Fruit fly (Drosophila melanogaster) whole organism, embryonic: ENCODE data around the gene RpS9.

Experiments
- Asciz ChIP-seq: fragments of 200-800 bp; sonication (Bioruptor generic); optimal IDR thresholded peaks from 2 replicates; lab custom pipeline; 2017; ENCODE audit warnings: missing biosample characterization, mild to moderate bottlenecking, missing genetic modification characterization, missing genetic modification reagents
- B-H2 ChIP-seq: fragments of 200-800 bp; sonication (Bioruptor generic); optimal IDR thresholded peaks from 2 replicates; lab custom pipeline; 2018; ENCODE audit warnings: missing biosample characterization, mild to moderate bottlenecking, missing genetic modification characterization
- CG10431 ChIP-seq: fragments of 200-800 bp; sonication (Bioruptor generic); optimal IDR thresholded peaks from 3 replicates; lab custom pipeline; 2018; ENCODE audit warnings: missing biosample characterization, mild to moderate bottlenecking, missing genetic modification characterization
- CG10979 ChIP-seq: fragments of 200-800 bp; sonication (Bioruptor generic); optimal IDR thresholded peaks from 2 replicates; lab custom pipeline; 2018; ENCODE audit warnings: missing biosample characterization, mild to moderate bottlenecking, missing genetic modification characterization, moderate library complexity
- CG11247 ChIP-seq: fragments of 200-800 bp; sonication (Bioruptor generic); IDR thresholded peaks from 2 replicates; pipeline ENCODE4 v1.3.6; 2022; ENCODE audit warnings: missing biosample characterization, missing genetic modification characterization
- CG11723 ChIP-seq: fragments of 200-800 bp; sonication (Bioruptor generic); optimal IDR thresholded peaks from 2 replicates; lab custom pipeline; 2017; ENCODE audit warnings: missing biosample characterization, mild to moderate bottlenecking, missing genetic modification characterization
- CG14014 ChIP-seq: fragments of 200-800 bp; sonication (Bioruptor generic); IDR thresholded peaks from 2 replicates; pipeline ENCODE4 v1.3.6; 2022; ENCODE audit warnings: missing biosample characterization, missing genetic modification characterization
- CG14860 ChIP-seq: fragments of 200-800 bp; sonication (Bioruptor generic); IDR thresholded peaks from 3 replicates; pipeline ENCODE4 v1.3.6; 2022; ENCODE audit warnings: missing biosample characterization, missing genetic modification characterization; ENCODE audit not compliant: partially characterized antibody
- CG15269 ChIP-seq: fragments of 200-800 bp; sonication (Bioruptor generic); optimal IDR thresholded peaks from 2 replicates; lab custom pipeline; 2018; ENCODE audit warnings: missing biosample characterization, mild to moderate bottlenecking, missing genetic modification characterization, moderate library complexity
- CG15696 ChIP-seq: fragments of 200-800 bp; sonication (Bioruptor generic); optimal IDR thresholded peaks from 2 replicates; lab custom pipeline; 2019; ENCODE audit warnings: missing biosample characterization, mild to moderate bottlenecking, missing genetic modification characterization, moderate library complexity
- CG17361 ChIP-seq: fragments of 200-800 bp; sonication (Bioruptor generic); IDR thresholded peaks from 3 replicates; pipeline ENCODE4 v1.3.6; 2022; ENCODE audit warnings: missing biosample characterization, missing genetic modification characterization
- CG3163 ChIP-seq: fragments of 200-800 bp; sonication (Bioruptor generic); optimal IDR thresholded peaks from 3 replicates; lab custom pipeline; 2016; ENCODE audit warnings: missing biosample characterization, missing genetic modification characterization
- CG3407 ChIP-seq: fragments of 200-800 bp; sonication (Bioruptor generic); optimal IDR thresholded peaks from 2 replicates; lab custom pipeline; 2018; ENCODE audit warnings: missing biosample characterization, mild to moderate bottlenecking, missing genetic modification characterization
- CG4360 ChIP-seq: fragments of 200-800 bp; sonication (Bioruptor generic); IDR thresholded peaks from 2 replicates; pipeline ENCODE4 v1.3.6; 2022; ENCODE audit warnings: missing biosample characterization, missing genetic modification characterization
- CG4854 ChIP-seq: fragments of 200-800 bp; sonication (Bioruptor generic); optimal IDR thresholded peaks from 2 replicates; lab custom pipeline; 2016; ENCODE audit warnings: missing biosample characterization, missing genetic modification characterization, inconsistent platforms
- CG7786 ChIP-seq: fragments of 200-800 bp; sonication (Bioruptor generic); optimal IDR thresholded peaks from 2 replicates; lab custom pipeline; 2016; ENCODE audit warnings: missing biosample characterization, missing genetic modification characterization
- CG7987 ChIP-seq: fragments of 200-800 bp; sonication (Bioruptor generic); optimal IDR thresholded peaks from 2 replicates; lab custom pipeline; 2018; ENCODE audit warnings: missing biosample characterization, mild to moderate bottlenecking, missing genetic modification characterization, moderate library complexity
- CG8281 ChIP-seq: fragments of 200-800 bp; sonication (Bioruptor generic); optimal IDR thresholded peaks from 2 replicates; lab custom pipeline; 2018; ENCODE audit warnings: missing biosample characterization, mild to moderate bottlenecking, missing genetic modification characterization, moderate library complexity
- CG9797 ChIP-seq: fragments of 200-800 bp; sonication (Bioruptor generic); optimal IDR thresholded peaks from 3 replicates; lab custom pipeline; 2018; ENCODE audit warnings: missing biosample characterization, mild to moderate bottlenecking, missing genetic modification characterization
- Dp ChIP-seq: fragments of 200-800 bp; sonication (Bioruptor generic); optimal IDR thresholded peaks from 2 replicates; lab custom pipeline; 2018; ENCODE audit warnings: missing biosample characterization, mild to moderate bottlenecking, missing genetic modification characterization, moderate library complexity
- MBD-R2 ChIP-seq: fragments of 200-800 bp; sonication (Bioruptor generic); IDR thresholded peaks from 2 replicates; pipeline ENCODE4 v1.3.6; 2022; ENCODE audit warnings: missing biosample characterization, missing genetic modification characterization
- Max ChIP-seq: fragments of 200-800 bp; sonication (Bioruptor generic); optimal IDR thresholded peaks from 2 replicates; lab custom pipeline; 2016; ENCODE audit warnings: missing biosample characterization, mild to moderate bottlenecking, missing genetic modification characterization
- Med ChIP-seq: fragments of 200-800 bp; sonication (Bioruptor generic); peaks from one replicate; lab custom pipeline; 2016; ENCODE audit warnings: missing biosample characterization, missing genetic modification characterization, mild to moderate bottlenecking, inconsistent platforms, moderate library complexity
- Mes4 ChIP-seq: fragments of 200-800 bp; sonication (Bioruptor generic); optimal IDR thresholded peaks from 2 replicates; lab custom pipeline; 2016; ENCODE audit warnings: missing biosample characterization, missing genetic modification characterization
- Myb ChIP-seq: fragments of 200-800 bp; sonication (Bioruptor generic); optimal IDR thresholded peaks from 2 replicates; lab custom pipeline; 2016; ENCODE audit warnings: missing biosample characterization, missing genetic modification characterization
- NC2β ChIP-seq: fragments of 200-800 bp; sonication (Bioruptor generic); optimal IDR thresholded peaks from 2 replicates; lab custom pipeline; 2016; ENCODE audit warnings: missing biosample characterization, missing genetic modification characterization
- Oaz ChIP-seq: fragments of 200-800 bp; sonication (Bioruptor generic); IDR thresholded peaks from 2 replicates; pipeline ENCODE4 v1.3.6; 2022; ENCODE audit warnings: missing biosample characterization, missing genetic modification characterization
- Pdp1 ChIP-seq, 2 experiments: fragments of 200-800 bp; sonication (Bioruptor generic); optimal IDR thresholded peaks; 3 replicates each; lab custom pipeline; 2016; ENCODE audit warnings: missing biosample characterization in 2 of 2, missing genetic modification characterization in 2 of 2, mild to moderate bottlenecking in 1 of 2, moderate library complexity in 1 of 2
- Rfx ChIP-seq: fragments of 200-800 bp; sonication (Bioruptor generic); IDR thresholded peaks from 2 replicates; pipeline ENCODE4 v1.3.6; 2022; ENCODE audit warnings: missing biosample characterization, missing genetic modification characterization
- Usf ChIP-seq: fragments of 200-800 bp; sonication (Bioruptor generic); optimal IDR thresholded peaks from 2 replicates; lab custom pipeline; 2017; ENCODE audit warnings: missing genotype, missing biosample characterization, missing genetic modification characterization
- ab ChIP-seq: fragments of 200-800 bp; sonication (Bioruptor generic); optimal IDR thresholded peaks from 2 replicates; lab custom pipeline; 2016; ENCODE audit warnings: missing biosample characterization, missing genetic modification characterization
- abd-A ChIP-seq: fragments of 200-800 bp; sonication (Bioruptor generic); optimal IDR thresholded peaks from 3 replicates; lab custom pipeline; 2019; ENCODE audit warnings: missing biosample characterization, mild to moderate bottlenecking, missing genetic modification characterization, moderate library complexity
- cas ChIP-seq: fragments of 200-800 bp; sonication (Bioruptor generic); IDR thresholded peaks from 2 replicates; pipeline ENCODE4 v1.3.6; 2022; ENCODE audit warnings: missing biosample characterization, missing genetic modification characterization
- chm ChIP-seq: fragments of 200-800 bp; sonication (Bioruptor generic); IDR thresholded peaks from 2 replicates; pipeline ENCODE4 v1.3.6; 2022; ENCODE audit warnings: missing biosample characterization, missing genetic modification characterization
- dmrt99B ChIP-seq: fragments of 200-800 bp; sonication (Bioruptor generic); optimal IDR thresholded peaks from 2 replicates; lab custom pipeline; 2018; ENCODE audit warnings: missing biosample characterization, mild to moderate bottlenecking, missing genetic modification characterization, moderate library complexity
- eve ChIP-seq, 2 experiments: fragments of >200 bp; optimal IDR thresholded peaks; 2 replicates each; lab custom pipeline; 2017; ENCODE audit warnings: missing biosample characterization in 2 of 2, missing genetic modification characterization in 2 of 2
- hkb ChIP-seq, 2 experiments: fragments of 200-800 bp in 1 of 2; fragments of >200 bp in 1 of 2; sonication (Bioruptor generic) in 1 of 2; IDR thresholded peaks in 1 of 2; optimal IDR thresholded peaks in 1 of 2; 2 replicates each; pipeline versions ENCODE4 v1.3.6 to Lab custom; 2017 to 2022; ENCODE audit warnings: missing biosample characterization in 1 of 2, missing genetic modification characterization in 1 of 2
- klu ChIP-seq: fragments of 200-800 bp; sonication (Bioruptor generic); IDR thresholded peaks from 2 replicates; pipeline ENCODE4 v1.3.6; 2022; ENCODE audit warnings: missing biosample characterization, missing genetic modification characterization
- lilli ChIP-seq: fragments of 200-800 bp; sonication (Bioruptor generic); optimal IDR thresholded peaks from 3 replicates; lab custom pipeline; 2016; ENCODE audit warnings: missing biosample characterization, missing genetic modification characterization
- nau ChIP-seq: fragments of 200-800 bp; sonication (Bioruptor generic); optimal IDR thresholded peaks from 3 replicates; lab custom pipeline; 2017; ENCODE audit warnings: missing biosample characterization, mild to moderate bottlenecking, missing genetic modification characterization, missing genetic modification reagents
- nom ChIP-seq: fragments of 200-800 bp; sonication (Bioruptor generic); optimal IDR thresholded peaks from 2 replicates; lab custom pipeline; 2017; ENCODE audit warnings: missing biosample characterization, missing genetic modification characterization, mild to moderate bottlenecking, moderate library complexity, missing genetic modification reagents
- pan ChIP-seq, 4 experiments: fragments of >200 bp in 3 of 4; fragments of 200-800 bp in 1 of 4; sonication (Bioruptor generic) in 1 of 4; optimal IDR thresholded peaks in 3 of 4; IDR thresholded peaks in 1 of 4; 2 replicates each; pipeline versions ENCODE4 v1.3.6 to Lab custom; 2017 to 2022; ENCODE audit warnings: missing biosample characterization in 2 of 4, missing genetic modification characterization in 2 of 4, mixed read lengths in 1 of 4
- ranshi ChIP-seq: fragments of 200-800 bp; sonication (Bioruptor generic); IDR thresholded peaks from 2 replicates; pipeline ENCODE4 v1.3.6; 2022; ENCODE audit warnings: missing biosample characterization, missing genetic modification characterization
- ro ChIP-seq: fragments of 200-800 bp; sonication (Bioruptor generic); IDR thresholded peaks from 2 replicates; pipeline ENCODE4 v1.3.6; 2022; ENCODE audit warnings: missing biosample characterization, missing genetic modification characterization
- scrt ChIP-seq: fragments of 200-800 bp; sonication (Bioruptor generic); optimal IDR thresholded peaks from 2 replicates; lab custom pipeline; 2018; ENCODE audit warnings: missing biosample characterization, mild to moderate bottlenecking, missing genetic modification characterization, moderate library complexity
- sens-2 ChIP-seq: fragments of 200-800 bp; sonication (Bioruptor generic); IDR thresholded peaks from 2 replicates; pipeline ENCODE4 v1.3.6; 2022; ENCODE audit warnings: missing biosample characterization, missing genetic modification characterization
- tgo ChIP-seq: fragments of 200-800 bp; sonication (Bioruptor generic); IDR thresholded peaks from 3 replicates; pipeline ENCODE4 v1.3.6; 2022; ENCODE audit warnings: missing biosample characterization, missing genetic modification characterization
- tx ChIP-seq: fragments of 200-800 bp; sonication (Bioruptor generic); optimal IDR thresholded peaks from 2 replicates; lab custom pipeline; 2016; ENCODE audit warnings: missing biosample characterization, missing genetic modification characterization
- zfh2 ChIP-seq: fragments of 200-800 bp; sonication (Bioruptor generic); optimal IDR thresholded peaks from 2 replicates; lab custom pipeline; 2016; ENCODE audit warnings: missing biosample characterization, missing genetic modification characterization

RpS9 gene

dm6 chr3L:9505007-9505712 is 6.2 kb downstream of the RpS9 start, which contains the start of gene path (continued):
- no peak for TF ChIP-seq hkb (optimal IDR thresholded peaks at IDR 0.05; lab: Kevin White, UChicago)
- TF ChIP-seq hkb (GFP tag; IDR thresholded peaks at IDR 0.05; lab: Robert Waterston, UW): no peak
- TF ChIP-seq CG11723: no peak
- TF ChIP-seq Oaz (GFP tag; lab: Robert Waterston, UW): no peak
- TF ChIP-seq CG7786: no peak
- TF ChIP-seq Asciz: peak; percentile 46
- TF ChIP-seq ro (GFP tag; lab: Robert Waterston, UW): no peak
- no peak for TF ChIP-seq tx
- no peak for TF ChIP-seq zfh2 (GFP tag; lab: Kevin White, UChicago)
- TF ChIP-seq dmrt99B (tag; lab: Kevin White, UChicago): peak; percentile 64
- no peak for TF ChIP-seq CG11247 (GFP tag; lab: Robert Waterston, UW)
- peak; percentile 43 for TF ChIP-seq Max (GFP tag; lab: Kevin White, UChicago)
- peak; percentile 69; the same call in 1 of the 2 replicates for TF ChIP-seq chm
- TF ChIP-seq pan (optimal IDR thresholded peaks at IDR 0.05; lab: Kevin White, UChicago): no peak
- peak in 1 of 2 experiments; percentile 10 for TF ChIP-seq pan (GFP tag; optimal IDR thresholded peaks at IDR 0.05 in 1 of 2, IDR thresholded peaks at IDR 0.05 in 1 of 2)
- peak; percentile 45 for TF ChIP-seq scrt
- no peak for TF ChIP-seq NC2β
- no peak for TF ChIP-seq Dp (GFP tag; lab: Kevin White, UChicago)
- peak; percentile 19; the same call in 1 of the 2 replicates for TF ChIP-seq ranshi (GFP tag; lab: Robert Waterston, UW)
- TF ChIP-seq CG14860 (GFP tag; lab: Robert Waterston, UW): no peak
- peak; percentile 42 for TF ChIP-seq tgo
- peak; percentile 66 for TF ChIP-seq CG10979
- TF ChIP-seq Rfx (GFP tag; lab: Robert Waterston, UW): peak; percentile 29; the same call in 1 of the 2 replicates
- no peak for TF ChIP-seq CG4360 (GFP tag; lab: Robert Waterston, UW)
- TF ChIP-seq CG7987 (GFP tag; lab: Kevin White, UChicago): peak; percentile 24
- TF ChIP-seq MBD-R2: no peak
- no peak for TF ChIP-seq klu
- peak; percentile 85 for TF ChIP-seq Med
- no peak for TF ChIP-seq CG9797 (GFP tag; lab: Kevin White, UChicago)
- no peak for TF ChIP-seq CG3407 (GFP tag; lab: Kevin White, UChicago)
- TF ChIP-seq CG4854: peak; percentile 20
- peak; percentile 17; the same call in 1 of the 2 replicates for TF ChIP-seq CG14014
- TF ChIP-seq lilli (GFP tag; lab: Kevin White, UChicago): peak; percentile 24
- TF ChIP-seq Myb (GFP tag; lab: Kevin White, UChicago): no peak
- peak; percentile 19 for TF ChIP-seq nom (GFP tag; lab: Kevin White, UChicago)
- TF ChIP-seq CG10431 (GFP tag; lab: Kevin White, UChicago): peak; percentile 2
- peak; percentile 37 for TF ChIP-seq CG15269
- no peak for TF ChIP-seq Mes4 (GFP tag; lab: Kevin White, UChicago)
- peak; percentile 65 for TF ChIP-seq abd-A (tag; lab: Kevin White, UChicago)
- peak; percentile 31 for TF ChIP-seq CG15696 (tag; lab: Kevin White, UChicago)
- no peak for TF ChIP-seq sens-2 (GFP tag; lab: Robert Waterston, UW)
- TF ChIP-seq B-H2 (GFP tag; lab: Kevin White, UChicago): peak; percentile 43
- TF ChIP-seq Usf (GFP tag; lab: Kevin White, UChicago): no peak
- TF ChIP-seq nau: peak; percentile 19
- TF ChIP-seq CG3163 (GFP tag; lab: Kevin White, UChicago): peak; percentile 54
- no peak for TF ChIP-seq CG8281 (tag; lab: Kevin White, UChicago)
- TF ChIP-seq ab: no peak
- TF ChIP-seq cas (GFP tag; lab: Robert Waterston, UW): no peak
- TF ChIP-seq Pdp1 (GFP tag; optimal IDR thresholded peaks at IDR 0.05; lab: Kevin White, UChicago): peak in 1 of 2 experiments; percentile 34
- TF ChIP-seq eve (GFP tag; optimal IDR thresholded peaks at IDR 0.05; lab: Kevin White, UChicago): no peak
- TF ChIP-seq CG17361 (GFP tag; lab: Robert Waterston, UW): peak; percentile 77
